Worm (Caenorhabditis elegans): ENCODE data around the gene str-230.
A peak's percentile ranks its signal among the peaks of the same experiment; 100 is the strongest.

str-230 gene

ce11 chrV:14182860-14183259 lies 27.8 kb downstream of the str-230 start, which contains the start of gene cest-2.3:
Gene cest-2.3, minus strand, starts transcription at chrV:14182960.
- no peak for TF ChIP-seq ztf-25 (GFP tag; IDR thresholded peaks at IDR 0.05)

- TF ChIP-seq F39B2.1 (GFP tag; IDR thresholded peaks at IDR 0.05): no peak
- TF ChIP-seq chd-7 (tag; optimal IDR thresholded peaks at IDR 0.05): no peak
- TF ChIP-seq rec-8 (tag; optimal IDR thresholded peaks at IDR 0.05): no peak
- no peak for TF ChIP-seq sea-2 (GFP tag; IDR thresholded peaks at IDR 0.05)
- no peak for TF ChIP-seq zfh-2 (GFP tag; conservative IDR thresholded peaks at IDR 0.05)
These were observed 30.7 kb downstream of the str-230 start, which contains the start of gene ZC376.8 for ce11 chrV:14179947-14180346. Gene ZC376.8, plus strand, starts transcription at chrV:14180247.

- no peak for TF ChIP-seq Y67H2A.10 (GFP tag; conservative IDR thresholded peaks at IDR 0.05)
- peak; percentile 58 for TF ChIP-seq hmg-1.2 (GFP tag; IDR thresholded peaks at IDR 0.05)
- no peak for TF ChIP-seq F10E7.11 (tag; optimal IDR thresholded peaks at IDR 0.05)
- TF ChIP-seq athp-1 (tag; optimal IDR thresholded peaks at IDR 0.05): no peak
- TF ChIP-seq ztf-26 (tag; optimal IDR thresholded peaks at IDR 0.05): no peak
These were observed 33.0 kb downstream of the str-230 start, which contains the start of gene ceh-74 for ce11 chrV:14177657-14178129. Gene ceh-74, plus strand, starts transcription at chrV:14178079.

ce11 chrV:14176572-14176971 lies 34.1 kb downstream of the str-230 start:
- TF ChIP-seq nfya-2 (GFP tag; IDR thresholded peaks at IDR 0.05): no peak
- TF ChIP-seq ztf-28 (GFP tag; IDR thresholded peaks at IDR 0.05): no peak
- no peak for TF ChIP-seq Y79H2A.3 (GFP tag; conservative IDR thresholded peaks at IDR 0.05)
- no peak for TF ChIP-seq snpc-1.1 (tag; optimal IDR thresholded peaks at IDR 0.05; ENCODE audit: insufficient read depth)
- TF ChIP-seq snpc-1.3 (tag; optimal IDR thresholded peaks at IDR 0.05; ENCODE audit: insufficient read depth): no peak
- TF ChIP-seq F39B2.1 (GFP tag; IDR thresholded peaks at IDR 0.05): no peak
- TF ChIP-seq ztf-6 (GFP tag; IDR thresholded peaks at IDR 0.05): no peak
- no peak for TF ChIP-seq ceh-40 (GFP tag; IDR thresholded peaks at IDR 0.05)
- TF ChIP-seq madf-3 (GFP tag; IDR thresholded peaks at IDR 0.05): no peak
- no peak for TF ChIP-seq B0261.1 (tag; optimal IDR thresholded peaks at IDR 0.05)
- TF ChIP-seq attf-3 (GFP tag; conservative IDR thresholded peaks at IDR 0.05): no peak
- TF ChIP-seq lir-1 (GFP tag; conservative IDR thresholded peaks at IDR 0.05): no peak
- no peak for TF ChIP-seq F23B12.7 (tag; optimal IDR thresholded peaks at IDR 0.05; ENCODE audit: insufficient read depth)
- TF ChIP-seq ztf-26 (tag; optimal IDR thresholded peaks at IDR 0.05): no peak

ce11 chrV:14175216-14175615 lies 35.4 kb downstream of the str-230 start, which contains the start of gene cest-2.2:
Gene cest-2.2, minus strand, starts transcription at chrV:14175355.
- TF ChIP-seq ztf-28 (GFP tag; IDR thresholded peaks at IDR 0.05): no peak
- peak; percentile 54 for TF ChIP-seq nhr-80 (tag; optimal IDR thresholded peaks at IDR 0.05)
- no peak for TF ChIP-seq pha-4 (tag; optimal IDR thresholded peaks at IDR 0.05)
- TF ChIP-seq rcor-1 (GFP tag; IDR thresholded peaks at IDR 0.05): no peak
- no peak for TF ChIP-seq Y53F4B.3 (GFP tag; IDR thresholded peaks at IDR 0.05)

- TF ChIP-seq chd-7 (tag; optimal IDR thresholded peaks at IDR 0.05): no peak
- peak; percentile 13 for TF ChIP-seq nhr-80 (tag; optimal IDR thresholded peaks at IDR 0.05)
These were observed 39.4 kb downstream of the str-230 start, which contains the start of gene cest-2.1 for ce11 chrV:14171284-14171683. Gene cest-2.1, minus strand, starts transcription at chrV:14171481.

ce11 chrV:14167629-14168028 lies 43.0 kb downstream of the str-230 start, which contains the start of gene ocam-1:
Gene ocam-1, minus strand, starts transcription at chrV:14167729.
- no peak for TF ChIP-seq lir-1 (GFP tag; conservative IDR thresholded peaks at IDR 0.05)
- no peak for TF ChIP-seq madf-6 (GFP tag; IDR thresholded peaks at IDR 0.05)
- no peak for TF ChIP-seq Y53F4B.3 (GFP tag; IDR thresholded peaks at IDR 0.05)
